Fruit fly (Drosophila melanogaster) whole organism, pupa: ENCODE results near the gene brv2.

ENCODE experiments used
- CG14655 ChIP-seq: fragments of 200-800 bp; sonication (Bioruptor generic); optimal IDR thresholded peaks from 3 replicates; lab custom pipeline; 2017; ENCODE audit warnings: mild to moderate bottlenecking, missing biosample characterization, missing genetic modification reagents, missing genetic modification characterization
- CG15710 ChIP-seq: fragments of 200-800 bp; sonication (Bioruptor generic); optimal IDR thresholded peaks from 2 replicates; lab custom pipeline; 2018; ENCODE audit warnings: missing biosample characterization, mild to moderate bottlenecking, missing genetic modification characterization, moderate library complexity
- CG17806 ChIP-seq: fragments of 200-800 bp; sonication (Bioruptor generic); optimal IDR thresholded peaks from 2 replicates; lab custom pipeline; 2018; ENCODE audit warnings: missing biosample characterization, mild to moderate bottlenecking, missing genetic modification characterization, moderate library complexity
- CG8159 ChIP-seq: fragments of 200-800 bp; sonication (Bioruptor generic); optimal IDR thresholded peaks from 3 replicates; lab custom pipeline; 2018; ENCODE audit warnings: missing biosample characterization, mild to moderate bottlenecking, missing genetic modification characterization, moderate library complexity
- CG8301 ChIP-seq: fragments of 200-800 bp; sonication (Bioruptor generic); optimal IDR thresholded peaks from 2 replicates; lab custom pipeline; 2018; ENCODE audit warnings: missing biosample characterization, mild to moderate bottlenecking, missing genetic modification characterization
- CG9948 ChIP-seq: fragments of 200-800 bp; sonication (Bioruptor generic); optimal IDR thresholded peaks from 2 replicates; lab custom pipeline; 2018; ENCODE audit warnings: missing biosample characterization, mild to moderate bottlenecking, missing genetic modification characterization, moderate library complexity
- D1 ChIP-seq: fragments of 200-800 bp; sonication (Bioruptor generic); optimal IDR thresholded peaks from 2 replicates; lab custom pipeline; 2018; ENCODE audit warnings: missing biosample characterization, mild to moderate bottlenecking, missing genetic modification characterization, moderate library complexity
- EcR ChIP-seq: fragments of 200-800 bp; sonication (Bioruptor generic); optimal IDR thresholded peaks from 3 replicates; lab custom pipeline; 2019; ENCODE audit warnings: missing biosample characterization, missing genetic modification characterization, mild to moderate bottlenecking, moderate library complexity, missing genetic modification reagents
- Ets98B ChIP-seq: fragments of 200-800 bp; sonication (Bioruptor generic); IDR thresholded peaks from 2 replicates; pipeline ENCODE4 v1.3.6; 2022; ENCODE audit warnings: missing biosample characterization, missing genetic modification characterization
- Pif1A ChIP-seq: fragments of 200-800 bp; sonication (Bioruptor generic); optimal IDR thresholded peaks from 3 replicates; lab custom pipeline; 2016; ENCODE audit warnings: missing biosample characterization, missing genetic modification characterization
- Pif1B ChIP-seq: fragments of 200-800 bp; sonication (Bioruptor generic); optimal IDR thresholded peaks from 3 replicates; lab custom pipeline; 2016; ENCODE audit warnings: missing biosample characterization, missing genetic modification characterization
- Snoo ChIP-seq: fragments of 200-800 bp; sonication (Bioruptor generic); optimal IDR thresholded peaks from 3 replicates; lab custom pipeline; 2017; ENCODE audit warnings: missing biosample characterization, mild to moderate bottlenecking, missing genetic modification characterization, inconsistent platforms
- fd96Ca ChIP-seq: fragments of 200-800 bp; sonication (Bioruptor generic); IDR thresholded peaks from 3 replicates; pipeline ENCODE4 v1.3.6; 2022; ENCODE audit warnings: missing biosample characterization, missing genetic modification characterization
- rn ChIP-seq: fragments of 200-800 bp; sonication (Bioruptor generic); IDR thresholded peaks from 2 replicates; pipeline ENCODE4 v1.3.6; 2022; ENCODE audit warnings: missing biosample characterization, missing genetic modification characterization

DNA sequence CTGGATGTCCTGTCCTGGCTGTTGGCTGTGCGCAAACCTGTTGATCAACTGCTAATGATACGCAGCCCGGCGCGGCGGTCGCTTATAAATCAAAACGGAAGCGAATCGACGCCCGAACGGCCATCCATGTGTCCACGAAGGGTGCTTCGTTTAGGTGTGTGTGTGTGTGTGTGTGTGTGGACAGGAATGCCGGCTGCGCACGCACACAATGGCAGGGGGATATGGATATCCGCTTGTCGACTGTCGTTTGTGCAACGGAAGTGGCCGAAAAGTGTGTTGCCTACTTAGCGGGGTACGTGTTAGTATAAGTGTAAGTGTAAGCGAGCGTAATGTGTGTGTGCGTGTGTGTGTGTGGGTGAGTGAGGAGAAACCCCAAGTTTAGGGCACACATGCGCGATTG is 5.1 kb upstream of the brv2 start, which contains the start of gene Mip:
- no peak for TF ChIP-seq Snoo
- no peak for TF ChIP-seq EcR (GFP tag; lab: Kevin White, UChicago)
- no peak for TF ChIP-seq CG8301 (tag; lab: Kevin White, UChicago)
- TF ChIP-seq fd96Ca (GFP tag; lab: Robert Waterston, UW), result no peak
- TF ChIP-seq CG9948, result no peak
- TF ChIP-seq CG8159 (tag; lab: Kevin White, UChicago), result no peak
- TF ChIP-seq CG14655 (GFP tag; lab: Kevin White, UChicago), result no peak
- TF ChIP-seq Ets98B (GFP tag; lab: Robert Waterston, UW), result no peak
- no peak for TF ChIP-seq CG15710 (tag; lab: Kevin White, UChicago)
- TF ChIP-seq Pif1A (GFP tag; lab: Kevin White, UChicago), result no peak
- no peak for TF ChIP-seq Pif1B (GFP tag; lab: Kevin White, UChicago)
- no peak for TF ChIP-seq D1 (tag; lab: Kevin White, UChicago)
- TF ChIP-seq rn (GFP tag; lab: Robert Waterston, UW), result no peak
- TF ChIP-seq CG17806 (tag; lab: Kevin White, UChicago), result no peak
